Fruit fly (Drosophila melanogaster) whole organism, embryonic: ENCODE measurements around the gene CG43850.

Experiments
- CG10462 ChIP-seq: fragments of 200-800 bp; sonication (Bioruptor generic); optimal IDR thresholded peaks from 2 replicates; lab custom pipeline; 2016; ENCODE audit warnings: missing biosample characterization, missing genetic modification characterization
- CG13775 ChIP-seq: fragments of 200-800 bp; sonication (Bioruptor generic); optimal IDR thresholded peaks from 3 replicates; lab custom pipeline; 2017; ENCODE audit warnings: missing biosample characterization, mild to moderate bottlenecking, missing genetic modification characterization
- CG15696 ChIP-seq: fragments of 200-800 bp; sonication (Bioruptor generic); optimal IDR thresholded peaks from 2 replicates; lab custom pipeline; 2019; ENCODE audit warnings: missing biosample characterization, mild to moderate bottlenecking, missing genetic modification characterization, moderate library complexity
- CG18262 ChIP-seq: fragments of 200-800 bp; optimal IDR thresholded peaks from 3 replicates; lab custom pipeline; 2019; ENCODE audit warnings: missing biosample characterization, mild to moderate bottlenecking, missing genetic modification characterization, moderate library complexity
- CG2202 ChIP-seq: fragments of 200-800 bp; sonication (Bioruptor generic); optimal IDR thresholded peaks from 2 replicates; lab custom pipeline; 2018; ENCODE audit warnings: missing biosample characterization, mild to moderate bottlenecking, missing genetic modification characterization
- CG34422 ChIP-seq: fragments of 200-800 bp; sonication (Bioruptor generic); IDR thresholded peaks from 3 replicates; pipeline ENCODE4 v1.3.6; 2022; ENCODE audit warnings: missing biosample characterization, missing genetic modification characterization
- Hmr ChIP-seq: fragments of 200-800 bp; sonication (Bioruptor generic); optimal IDR thresholded peaks from 3 replicates; lab custom pipeline; 2017; ENCODE audit warnings: mild to moderate bottlenecking, missing biosample characterization, missing genetic modification reagents, missing genetic modification characterization
- Usf ChIP-seq: fragments of 200-800 bp; sonication (Bioruptor generic); optimal IDR thresholded peaks from 2 replicates; lab custom pipeline; 2017; ENCODE audit warnings: missing genotype, missing biosample characterization, missing genetic modification characterization
- al ChIP-seq: fragments of 200-800 bp; sonication (Bioruptor generic); IDR thresholded peaks from 2 replicates; pipeline ENCODE4 v1.3.6; 2022; ENCODE audit warnings: missing biosample characterization, missing genetic modification characterization
- h ChIP-seq: fragments of >200 bp; optimal IDR thresholded peaks from 2 replicates; lab custom pipeline; 2017
- hkb ChIP-seq, 2 experiments: fragments of 200-800 bp in 1 of 2; fragments of >200 bp in 1 of 2; sonication (Bioruptor generic) in 1 of 2; IDR thresholded peaks in 1 of 2; optimal IDR thresholded peaks in 1 of 2; 2 replicates each; pipeline versions ENCODE4 v1.3.6 to Lab custom; 2017 to 2022; ENCODE audit warnings: missing biosample characterization in 1 of 2, missing genetic modification characterization in 1 of 2
- mld ChIP-seq: fragments of 200-800 bp; sonication (Bioruptor generic); IDR thresholded peaks from 3 replicates; pipeline ENCODE4 v1.3.6; 2022; ENCODE audit warnings: missing biosample characterization, missing genetic modification characterization; ENCODE audit not compliant: partially characterized antibody
- org-1 ChIP-seq: fragments of 200-800 bp; sonication (Bioruptor generic); optimal IDR thresholded peaks from 2 replicates; lab custom pipeline; 2017; ENCODE audit warnings: missing biosample characterization, missing genetic modification characterization
- psq ChIP-seq: fragments of 200-800 bp; sonication (Bioruptor generic); optimal IDR thresholded peaks from 2 replicates; lab custom pipeline; 2017; ENCODE audit warnings: missing biosample characterization, missing genetic modification characterization

dm6 chr2L:13457037-13457547, 41.9 kb downstream of the CG43850 start, which contains the start of gene CG42809:
- TF ChIP-seq Usf (GFP tag; lab: Kevin White, UChicago) (no peak), CG34422 (GFP tag; lab: Robert Waterston, UW) (no peak), mld (GFP tag; lab: Robert Waterston, UW) (no peak), psq (GFP tag; lab: Kevin White, UChicago) (no peak), al (GFP tag; lab: Robert Waterston, UW) (no peak), CG13775 (GFP tag; lab: Kevin White, UChicago) (no peak), hkb (optimal IDR thresholded peaks at IDR 0.05; lab: Kevin White, UChicago) (no peak), hkb (GFP tag; IDR thresholded peaks at IDR 0.05; lab: Robert Waterston, UW) (no peak), h (lab: Kevin White, UChicago) (no peak), CG15696 (tag; lab: Kevin White, UChicago) (no peak), CG10462 (GFP tag; lab: Kevin White, UChicago) (no peak), Hmr (GFP tag; lab: Kevin White, UChicago) (no peak), org-1 (GFP tag; lab: Kevin White, UChicago) (no peak), CG18262 (tag; lab: Kevin White, UChicago) (no peak), CG2202 (tag; lab: Kevin White, UChicago) (no peak)
